Worm (Caenorhabditis elegans): ENCODE results near the gene F41F3.1.

Gene F41F3.1

DNA sequence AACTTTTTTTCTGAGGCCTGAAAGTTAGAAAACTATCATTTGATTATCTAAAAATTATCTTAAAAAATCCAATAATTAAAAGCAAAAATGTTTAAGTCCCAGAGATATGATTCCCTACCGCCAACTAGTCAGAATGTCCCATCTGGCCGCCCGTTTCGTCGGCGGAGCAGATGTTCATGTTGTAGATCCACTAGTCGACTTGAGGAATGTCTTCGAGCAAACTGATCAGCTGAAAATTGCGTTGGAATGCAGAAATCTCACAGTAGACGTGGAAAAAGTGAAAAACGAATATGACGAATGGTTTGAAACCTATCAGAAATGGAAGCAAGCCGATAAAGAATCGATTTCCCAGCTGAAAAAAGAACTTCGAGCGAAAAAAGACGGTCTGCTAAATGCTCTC, 34.9 kb downstream of the F41F3.1 start, which contains the start of gene K03B4.1 (continued):
- TF ChIP-seq let-526 (GFP tag; IDR thresholded peaks at IDR 0.05) (no peak), madf-10 (tag; optimal IDR thresholded peaks at IDR 0.05) (no peak), hmg-1.2 (GFP tag; IDR thresholded peaks at IDR 0.05) (no peak), B0261.1 (tag; optimal IDR thresholded peaks at IDR 0.05) (no peak), ztf-22 (GFP tag; optimal IDR thresholded peaks at IDR 0.05) (no peak), Y56A3A.18 (GFP tag; IDR thresholded peaks at IDR 0.05) (no peak), nfyb-1 (GFP tag; IDR thresholded peaks at IDR 0.05) (peak; percentile 56; the same call in 1 of the 2 replicates), ceh-58 (GFP tag; IDR thresholded peaks at IDR 0.05) (peak; percentile 50; the same call in 1 of the 2 replicates), unc-62 (GFP tag; optimal IDR thresholded peaks at IDR 0.05) (no peak), akir-1 (GFP tag; optimal IDR thresholded peaks at IDR 0.05) (no peak), snpc-1.1 (tag; optimal IDR thresholded peaks at IDR 0.05; ENCODE audit: insufficient read depth) (no peak), ztf-3 (GFP tag; optimal IDR thresholded peaks at IDR 0.05) (no peak), sea-2 (GFP tag; IDR thresholded peaks at IDR 0.05) (no peak), K12H6.12 (tag; optimal IDR thresholded peaks at IDR 0.05) (no peak), atf-7 (tag; optimal IDR thresholded peaks at IDR 0.05) (no peak), somi-1 (GFP tag; optimal IDR thresholded peaks at IDR 0.05) (no peak), dox-1 (GFP tag; IDR thresholded peaks at IDR 0.05) (0 out of 2 replicates have a peak, but pooled peaks have one; percentile 25), rpc-1 (optimal IDR thresholded peaks at IDR 0.05) (no peak), rpc-1 (tag; optimal IDR thresholded peaks at IDR 0.05) (no peak), nhr-80 (tag; optimal IDR thresholded peaks at IDR 0.05) (no peak), zfh-2 (GFP tag; conservative IDR thresholded peaks at IDR 0.05) (no peak), lin-54 (GFP tag; optimal IDR thresholded peaks at IDR 0.05) (no peak), F57C9.4 (tag; optimal IDR thresholded peaks at IDR 0.05) (no peak), lir-1 (GFP tag; conservative IDR thresholded peaks at IDR 0.05) (no peak), F49E8.2 (tag; optimal IDR thresholded peaks at IDR 0.05; ENCODE audit: insufficient read depth) (no peak), Y53F4B.3 (GFP tag; IDR thresholded peaks at IDR 0.05) (no peak), bed-1 (GFP tag; IDR thresholded peaks at IDR 0.05) (no peak), B0336.3 (GFP tag; IDR thresholded peaks at IDR 0.05) (0 out of 2 replicates have a peak, but pooled peaks have one; percentile 24), T07F8.4 (tag; optimal IDR thresholded peaks at IDR 0.05) (no peak), zim-3 (tag; optimal IDR thresholded peaks at IDR 0.05) (peak; percentile 56), mes-4 (tag; optimal IDR thresholded peaks at IDR 0.05) (no peak), T26A5.8 (tag; optimal IDR thresholded peaks at IDR 0.05) (no peak), madf-3 (GFP tag; IDR thresholded peaks at IDR 0.05) (no peak), F57A8.1 (GFP tag; optimal IDR thresholded peaks at IDR 0.05) (no peak), lsl-1 (GFP tag; optimal IDR thresholded peaks at IDR 0.05) (no peak), lin-26 (GFP tag; IDR thresholded peaks at IDR 0.05) (no peak), dpff-1 (tag; optimal IDR thresholded peaks at IDR 0.05) (no peak), pha-4 (tag; optimal IDR thresholded peaks at IDR 0.05) (no peak), F33H1.4 (GFP tag; IDR thresholded peaks at IDR 0.05) (no peak), F52B5.7 (tag; optimal IDR thresholded peaks at IDR 0.05) (peak; percentile 29), ceh-40 (GFP tag; IDR thresholded peaks at IDR 0.05) (no peak), F39B2.1 (GFP tag; IDR thresholded peaks at IDR 0.05) (no peak), attf-6 (GFP tag; IDR thresholded peaks at IDR 0.05) (no peak), ceh-91 (GFP tag; IDR thresholded peaks at IDR 0.05) (no peak), hsf-1 (GFP tag; IDR thresholded peaks at IDR 0.05) (no peak), unc-130 (GFP tag; optimal IDR thresholded peaks at IDR 0.05) (no peak), ama-1 (optimal IDR thresholded peaks at IDR 0.05) (no peak), ama-1 (GFP tag; optimal IDR thresholded peaks at IDR 0.05) (no peak), C06A6.2 (GFP tag; conservative IDR thresholded peaks at IDR 0.05) (no peak), dpl-1 (GFP tag; optimal IDR thresholded peaks at IDR 0.05) (no peak), snpc-4 (GFP tag; optimal IDR thresholded peaks at IDR 0.05) (no peak), snpc-4 (tag; optimal IDR thresholded peaks at IDR 0.05) (peak in 1 of 4 experiments; percentile 1)

Data from whole organism, young adult.